Fruit fly (Drosophila melanogaster): ENCODE measurements around the gene CG14435.

CG14435 gene

DNA sequence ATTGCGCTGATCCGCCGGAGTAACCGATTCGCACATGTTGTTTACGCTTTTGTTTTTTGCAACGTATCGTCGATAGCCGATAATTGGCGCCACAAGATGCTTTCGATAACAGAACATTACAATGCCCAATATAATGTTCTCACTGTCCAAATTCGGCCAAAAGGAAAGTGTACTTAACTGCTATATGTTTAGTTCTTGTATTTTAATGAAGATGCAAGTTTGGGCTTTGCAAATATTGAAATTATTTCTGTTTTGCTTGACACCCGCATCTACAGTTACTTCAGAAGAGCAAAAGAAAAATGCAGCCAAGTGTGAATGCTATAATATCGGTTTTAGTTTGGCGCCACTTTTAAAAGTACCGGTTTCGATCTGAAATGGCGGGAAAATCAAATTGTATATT lies 8.9 kb upstream of the CG14435 start (continued):
- peak; percentile 95 for TF ChIP-seq HmgZ (tag; optimal IDR thresholded peaks at IDR 0.05)
- peak; percentile 74 for TF ChIP-seq CG18011 (GFP tag; optimal IDR thresholded peaks at IDR 0.05)
- peak; percentile 61; the same call in 1 of the 2 replicates for TF ChIP-seq ro (GFP tag; IDR thresholded peaks at IDR 0.05)
- TF ChIP-seq CG4360 (GFP tag; IDR thresholded peaks at IDR 0.05): peak; percentile 59
- TF ChIP-seq CG17802 (tag; optimal IDR thresholded peaks at IDR 0.05): peak; percentile 91
- TF ChIP-seq zf30C (GFP tag; optimal IDR thresholded peaks at IDR 0.05): no peak
- peak; percentile 47 for TF ChIP-seq CG3838 (GFP tag; optimal IDR thresholded peaks at IDR 0.05)
- TF ChIP-seq gcm (GFP tag; optimal IDR thresholded peaks at IDR 0.05): peak; percentile 83
- TF ChIP-seq Adf1 (GFP tag; IDR thresholded peaks at IDR 0.05): peak; percentile 54
- peak; percentile 87 for TF ChIP-seq repo (GFP tag; optimal IDR thresholded peaks at IDR 0.05)
- TF ChIP-seq sim (GFP tag; IDR thresholded peaks at IDR 0.05): peak; percentile 71
- peak; percentile 59 for TF ChIP-seq CG6254 (GFP tag; optimal IDR thresholded peaks at IDR 0.05)
- peak; percentile 90 for TF ChIP-seq trem (tag; optimal IDR thresholded peaks at IDR 0.05)
- TF ChIP-seq Pdp1 (GFP tag; optimal IDR thresholded peaks at IDR 0.05): peak; percentile 89 to 93
- peak; percentile 91 for TF ChIP-seq her (GFP tag; optimal IDR thresholded peaks at IDR 0.05)
- TF ChIP-seq BEAF-32 (GFP tag; optimal IDR thresholded peaks at IDR 0.05): peak; percentile 63
- peak; percentile 92 for TF ChIP-seq CHES-1-like (GFP tag; optimal IDR thresholded peaks at IDR 0.05)
- TF ChIP-seq cwo (GFP tag; optimal IDR thresholded peaks at IDR 0.05): peak; percentile 86
- peak; percentile 39 for TF ChIP-seq TFAM (GFP tag; optimal IDR thresholded peaks at IDR 0.05)
- TF ChIP-seq CG6854 (GFP tag; optimal IDR thresholded peaks at IDR 0.05): peak; percentile 77
- TF ChIP-seq ems (GFP tag; optimal IDR thresholded peaks at IDR 0.05): peak; percentile 92
- TF ChIP-seq yki (optimal IDR thresholded peaks at IDR 0.05): no peak
- TF ChIP-seq CG17328 (GFP tag; IDR thresholded peaks at IDR 0.05): peak; percentile 90
- no peak for TF ChIP-seq usp (GFP tag; optimal IDR thresholded peaks at IDR 0.05)
- peak; percentile 90 for TF ChIP-seq CG12104 (GFP tag; optimal IDR thresholded peaks at IDR 0.05)
- TF ChIP-seq gfzf (GFP tag; optimal IDR thresholded peaks at IDR 0.05): peak; percentile 38
- TF ChIP-seq CG4820 (GFP tag; optimal IDR thresholded peaks at IDR 0.05): peak; percentile 89
- peak; percentile 95 for TF ChIP-seq nmo (GFP tag; optimal IDR thresholded peaks at IDR 0.05)
- TF ChIP-seq Hr78 (GFP tag; optimal IDR thresholded peaks at IDR 0.05): peak in 1 of 2 experiments; percentile 17
- peak; percentile 76 for TF ChIP-seq CG4617 (GFP tag; optimal IDR thresholded peaks at IDR 0.05; ENCODE audit: borderline replicate concordance)
- peak; percentile 91 for TF ChIP-seq CG14710 (tag; optimal IDR thresholded peaks at IDR 0.05)
- peak; percentile 81 for TF ChIP-seq CG2889 (GFP tag; IDR thresholded peaks at IDR 0.05)
- TF ChIP-seq tap (tag; optimal IDR thresholded peaks at IDR 0.05): peak; percentile 83
- peak; percentile 94 for TF ChIP-seq lab (GFP tag; optimal IDR thresholded peaks at IDR 0.05)
- peak; percentile 92 for TF ChIP-seq CG1647 (GFP tag; optimal IDR thresholded peaks at IDR 0.05)
- TF ChIP-seq CG3281 (GFP tag; optimal IDR thresholded peaks at IDR 0.05): peak; percentile 91
- peak; percentile 83 for TF ChIP-seq HLH3B (GFP tag; IDR thresholded peaks at IDR 0.05)
- peak; percentile 84 for TF ChIP-seq CG11456 (GFP tag; IDR thresholded peaks at IDR 0.05)
- no peak for TF ChIP-seq bbx (GFP tag; IDR thresholded peaks at IDR 0.05; ENCODE audit: partially characterized antibody)
- peak; percentile 91 for TF ChIP-seq pnt (GFP tag; optimal IDR thresholded peaks at IDR 0.05)
- peak; percentile 1 for TF ChIP-seq Hand (GFP tag; optimal IDR thresholded peaks at IDR 0.05)
- TF ChIP-seq tin (GFP tag; optimal IDR thresholded peaks at IDR 0.05): peak; percentile 92
- peak; percentile 84 for TF ChIP-seq H2.0 (GFP tag; IDR thresholded peaks at IDR 0.05)
- TF ChIP-seq jing (GFP tag; optimal IDR thresholded peaks at IDR 0.05): peak; percentile 85
- peak; percentile 92 for TF ChIP-seq CG10209 (GFP tag; optimal IDR thresholded peaks at IDR 0.05)
- peak; percentile 92 for TF ChIP-seq CG7786 (GFP tag; optimal IDR thresholded peaks at IDR 0.05)
- TF ChIP-seq CG14860 (GFP tag; IDR thresholded peaks at IDR 0.05; ENCODE audit: partially characterized antibody): no peak
- TF ChIP-seq CG9797 (GFP tag; optimal IDR thresholded peaks at IDR 0.05): peak; percentile 49
- peak; percentile 96 for TF ChIP-seq ssp (GFP tag; IDR thresholded peaks at IDR 0.05)
- TF ChIP-seq CG30431 (GFP tag; optimal IDR thresholded peaks at IDR 0.05): peak; percentile 85
- peak; percentile 99 for TF ChIP-seq Ets65A (GFP tag)

Measured in whole organism, embryonic.